Fruit fly (Drosophila melanogaster): ENCODE results near the gene CG7202.
A peak's percentile ranks its signal among the peaks of the same experiment; 100 is the strongest.

The CG7202 gene

DNA sequence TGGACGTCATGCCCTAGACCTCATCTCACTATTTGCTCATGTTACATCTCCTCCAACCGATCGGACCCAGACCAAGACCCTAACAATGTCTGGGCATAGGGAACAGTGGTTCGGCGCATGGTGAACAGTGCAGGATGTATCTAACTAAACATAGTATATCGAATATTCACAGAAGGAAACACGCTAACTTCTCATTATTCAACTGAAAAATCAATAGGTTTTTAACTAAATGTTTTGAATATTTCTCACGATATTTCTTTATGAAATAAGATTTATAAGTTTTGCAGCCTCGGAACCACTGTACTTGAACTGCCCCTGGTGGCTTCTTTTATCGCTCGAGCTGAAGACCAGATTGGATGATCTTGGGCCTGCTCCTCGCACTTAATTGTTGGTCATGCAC is 39.0 kb downstream of the CG7202 start (continued):
- TF ChIP-seq CG17359 (tag; optimal IDR thresholded peaks at IDR 0.05) (peak; percentile 39), CG11504 (tag; optimal IDR thresholded peaks at IDR 0.05) (peak; percentile 55), CG13775 (GFP tag; optimal IDR thresholded peaks at IDR 0.05) (peak; percentile 48), Hey (tag; optimal IDR thresholded peaks at IDR 0.05) (no peak), inv (GFP tag; IDR thresholded peaks at IDR 0.05; ENCODE audit: partially characterized antibody) (no peak), CG12104 (GFP tag; optimal IDR thresholded peaks at IDR 0.05) (peak; percentile 4), CG1529 (GFP tag; optimal IDR thresholded peaks at IDR 0.05) (peak; percentile 28), CG11695 (GFP tag; IDR thresholded peaks at IDR 0.05) (no peak), cad (GFP tag; optimal IDR thresholded peaks at IDR 0.05) (no peak), Adf1 (GFP tag; IDR thresholded peaks at IDR 0.05) (no peak), Vsx1 (GFP tag; optimal IDR thresholded peaks at IDR 0.05) (no peak), Rfx (GFP tag; IDR thresholded peaks at IDR 0.05) (no peak), crc (GFP tag; optimal IDR thresholded peaks at IDR 0.05) (no peak), tx (GFP tag; optimal IDR thresholded peaks at IDR 0.05) (no peak), CG7372 (GFP tag; IDR thresholded peaks at IDR 0.05) (no peak), Pdp1 (GFP tag; optimal IDR thresholded peaks at IDR 0.05) (peak; percentile 29 to 56), CG7271 (tag; optimal IDR thresholded peaks at IDR 0.05) (no peak), btn (GFP tag; optimal IDR thresholded peaks at IDR 0.05) (peak; percentile 32), CG16813 (GFP tag; IDR thresholded peaks at IDR 0.05; ENCODE audit: partially characterized antibody) (no peak), CG9876 (GFP tag; optimal IDR thresholded peaks at IDR 0.05) (no peak), Oaz (GFP tag; IDR thresholded peaks at IDR 0.05) (no peak), CG4282 (GFP tag; optimal IDR thresholded peaks at IDR 0.05) (peak; percentile 80), CG15696 (tag; optimal IDR thresholded peaks at IDR 0.05) (peak; percentile 84), CG16779 (GFP tag; IDR thresholded peaks at IDR 0.05) (no peak), ems (GFP tag; optimal IDR thresholded peaks at IDR 0.05) (peak; percentile 41), ab (GFP tag; optimal IDR thresholded peaks at IDR 0.05) (no peak), bbx (GFP tag; IDR thresholded peaks at IDR 0.05; ENCODE audit: partially characterized antibody) (no peak), Bgb (GFP tag; IDR thresholded peaks at IDR 0.05; ENCODE audit: partially characterized antibody) (no peak), cato (GFP tag; optimal IDR thresholded peaks at IDR 0.05; ENCODE audit: borderline replicate concordance) (peak; percentile 17), chn (GFP tag; optimal IDR thresholded peaks at IDR 0.05) (peak; percentile 67), CG14441 (GFP tag; IDR thresholded peaks at IDR 0.05) (no peak), insv (GFP tag; optimal IDR thresholded peaks at IDR 0.05) (no peak), Stat92E (GFP tag; optimal IDR thresholded peaks at IDR 0.05) (no peak), CG2202 (tag; optimal IDR thresholded peaks at IDR 0.05) (peak; percentile 62), CG1603 (tag; optimal IDR thresholded peaks at IDR 0.05) (peak; percentile 83), B-H2 (GFP tag; optimal IDR thresholded peaks at IDR 0.05) (no peak), ewg (GFP tag; optimal IDR thresholded peaks at IDR 0.05) (peak; percentile 30), da (GFP tag; optimal IDR thresholded peaks at IDR 0.05) (no peak), CG9609 (GFP tag; optimal IDR thresholded peaks at IDR 0.05) (peak; percentile 37), ERR (GFP tag; optimal IDR thresholded peaks at IDR 0.05) (no peak), sima (GFP tag; optimal IDR thresholded peaks at IDR 0.05) (no peak), sc (optimal IDR thresholded peaks at IDR 0.05) (no peak), sc (GFP tag; optimal IDR thresholded peaks at IDR 0.05) (peak; percentile 34), luna (GFP tag; optimal IDR thresholded peaks at IDR 0.05) (no peak), disco-r (GFP tag; optimal IDR thresholded peaks at IDR 0.05) (peak; percentile 1), hb (GFP tag; IDR thresholded peaks at IDR 0.05; ENCODE audit: partially characterized antibody) (no peak), CG7987 (GFP tag; optimal IDR thresholded peaks at IDR 0.05) (no peak), CG6654 (GFP tag; optimal IDR thresholded peaks at IDR 0.05) (peak; percentile 6), nau (GFP tag; optimal IDR thresholded peaks at IDR 0.05) (no peak), CG32772 (GFP tag; IDR thresholded peaks at IDR 0.05) (peak; percentile 23; the same call in 1 of the 2 replicates), Dfd (GFP tag; optimal IDR thresholded peaks at IDR 0.05) (no peak)
